Fruit fly (Drosophila melanogaster) whole organism, embryonic: Measurements from ENCODE around the gene ca.

Source experiments
- Asciz ChIP-seq: fragments of 200-800 bp; sonication (Bioruptor generic); optimal IDR thresholded peaks from 2 replicates; lab custom pipeline; 2017; ENCODE audit warnings: missing biosample characterization, mild to moderate bottlenecking, missing genetic modification characterization, missing genetic modification reagents
- B-H1 ChIP-seq: fragments of 200-800 bp; sonication (Bioruptor generic); IDR thresholded peaks from 3 replicates; pipeline ENCODE4 v1.3.6; 2022; ENCODE audit warnings: missing biosample characterization, missing genetic modification characterization
- Bteb2 ChIP-seq: fragments of 200-800 bp; sonication (Bioruptor generic); optimal IDR thresholded peaks from 2 replicates; lab custom pipeline; 2016; ENCODE audit warnings: missing biosample characterization, missing genetic modification characterization
- CG10147 ChIP-seq: fragments of 200-800 bp; sonication (Bioruptor generic); optimal IDR thresholded peaks from 2 replicates; lab custom pipeline; 2019; ENCODE audit warnings: missing biosample characterization, mild to moderate bottlenecking, missing genetic modification characterization, moderate library complexity
- CG11695 ChIP-seq: fragments of 200-800 bp; sonication (Bioruptor generic); IDR thresholded peaks from 3 replicates; pipeline ENCODE4 v1.3.6; 2022; ENCODE audit warnings: missing biosample characterization, missing genetic modification characterization
- CG11696 ChIP-seq: fragments of 200-800 bp; sonication (Bioruptor generic); IDR thresholded peaks from 2 replicates; pipeline ENCODE4 v1.3.6; 2022; ENCODE audit warnings: missing biosample characterization, missing genetic modification characterization
- CG12155 ChIP-seq: fragments of 200-800 bp; sonication (Bioruptor generic); optimal IDR thresholded peaks from 3 replicates; lab custom pipeline; 2016; ENCODE audit warnings: missing biosample characterization, missing genetic modification characterization
- CG15269 ChIP-seq: fragments of 200-800 bp; sonication (Bioruptor generic); optimal IDR thresholded peaks from 2 replicates; lab custom pipeline; 2018; ENCODE audit warnings: missing biosample characterization, mild to moderate bottlenecking, missing genetic modification characterization, moderate library complexity
- CG2120 ChIP-seq: fragments of 200-800 bp; sonication (Bioruptor generic); optimal IDR thresholded peaks from 3 replicates; lab custom pipeline; 2016; ENCODE audit warnings: missing biosample characterization, missing genetic modification characterization
- CG2129 ChIP-seq: fragments of 200-800 bp; sonication (Bioruptor generic); IDR thresholded peaks from 2 replicates; pipeline ENCODE4 v1.3.6; 2022; ENCODE audit warnings: missing biosample characterization, missing genetic modification characterization; ENCODE audit not compliant: partially characterized antibody
- CG30403 ChIP-seq: fragments of 200-800 bp; sonication (Bioruptor generic); optimal IDR thresholded peaks from 3 replicates; lab custom pipeline; 2016; ENCODE audit warnings: missing biosample characterization, missing genetic modification characterization
- CG3065 ChIP-seq: fragments of 200-800 bp; sonication (Bioruptor generic); optimal IDR thresholded peaks from 2 replicates; lab custom pipeline; 2016; ENCODE audit warnings: missing biosample characterization, missing genetic modification characterization
- CG5245 ChIP-seq: fragments of 200-800 bp; sonication (Bioruptor generic); optimal IDR thresholded peaks from 3 replicates; lab custom pipeline; 2016; ENCODE audit warnings: missing biosample characterization, missing genetic modification characterization
- CG7357 ChIP-seq: fragments of 200-800 bp; sonication (Bioruptor generic); IDR thresholded peaks from 3 replicates; pipeline ENCODE4 v1.3.6; 2022; ENCODE audit warnings: missing biosample characterization, missing genetic modification characterization
- CG7372 ChIP-seq: fragments of 200-800 bp; sonication (Bioruptor generic); IDR thresholded peaks from 2 replicates; pipeline ENCODE4 v1.3.6; 2022; ENCODE audit warnings: missing biosample characterization, missing genetic modification characterization
- CG7963 ChIP-seq: fragments of 200-800 bp; sonication (Bioruptor generic); IDR thresholded peaks from 3 replicates; pipeline ENCODE4 v1.3.6; 2022; ENCODE audit warnings: missing biosample characterization, missing genetic modification characterization; ENCODE audit not compliant: partially characterized antibody
- CG7987 ChIP-seq: fragments of 200-800 bp; sonication (Bioruptor generic); optimal IDR thresholded peaks from 2 replicates; lab custom pipeline; 2018; ENCODE audit warnings: missing biosample characterization, mild to moderate bottlenecking, missing genetic modification characterization, moderate library complexity
- D19A ChIP-seq: fragments of 200-800 bp; optimal IDR thresholded peaks from 3 replicates; lab custom pipeline; 2019; ENCODE audit warnings: missing biosample characterization, mild to moderate bottlenecking, missing genetic modification characterization, moderate library complexity
- D19B ChIP-seq: fragments of 200-800 bp; sonication (Bioruptor generic); optimal IDR thresholded peaks from 2 replicates; lab custom pipeline; 2017; ENCODE audit warnings: missing biosample characterization, mild to moderate bottlenecking, missing genetic modification characterization
- Doc2 ChIP-seq: fragments of 200-800 bp; sonication (Bioruptor generic); IDR thresholded peaks from 2 replicates; pipeline ENCODE4 v1.3.6; 2022; ENCODE audit warnings: missing biosample characterization, missing genetic modification characterization
- Drgx ChIP-seq: fragments of 200-800 bp; sonication (Bioruptor generic); IDR thresholded peaks from 2 replicates; pipeline ENCODE4 v1.3.6; 2022; ENCODE audit warnings: missing biosample characterization, missing genetic modification characterization
- Ets65A ChIP-seq: fragments of 200-800 bp; sonication (Bioruptor generic); peaks from one replicate; lab custom pipeline; 2016; ENCODE audit warnings: missing biosample characterization, missing genetic modification characterization
- H15 ChIP-seq: fragments of 200-800 bp; sonication (Bioruptor generic); IDR thresholded peaks from 3 replicates; pipeline ENCODE4 v1.3.6; 2022; ENCODE audit warnings: missing biosample characterization, missing genetic modification characterization
- HLH3B ChIP-seq: fragments of 200-800 bp; sonication (Bioruptor generic); IDR thresholded peaks from 2 replicates; pipeline ENCODE4 v1.3.6; 2022; ENCODE audit warnings: missing biosample characterization, missing genetic modification characterization
- HLH4C ChIP-seq: fragments of 200-800 bp; sonication (Bioruptor generic); IDR thresholded peaks from 3 replicates; pipeline ENCODE4 v1.3.6; 2022; ENCODE audit warnings: missing biosample characterization, missing genetic modification characterization; ENCODE audit not compliant: partially characterized antibody
- Hey ChIP-seq: fragments of 200-800 bp; sonication (Bioruptor generic); optimal IDR thresholded peaks from 3 replicates; lab custom pipeline; 2018; ENCODE audit warnings: missing biosample characterization, mild to moderate bottlenecking, missing genetic modification characterization
- Mad ChIP-seq: fragments of 200-800 bp; sonication (Bioruptor generic); optimal IDR thresholded peaks from 2 replicates; lab custom pipeline; 2016; ENCODE audit warnings: missing biosample characterization, missing genetic modification characterization
- Oaz ChIP-seq: fragments of 200-800 bp; sonication (Bioruptor generic); IDR thresholded peaks from 2 replicates; pipeline ENCODE4 v1.3.6; 2022; ENCODE audit warnings: missing biosample characterization, missing genetic modification characterization
- Rfx ChIP-seq: fragments of 200-800 bp; sonication (Bioruptor generic); IDR thresholded peaks from 2 replicates; pipeline ENCODE4 v1.3.6; 2022; ENCODE audit warnings: missing biosample characterization, missing genetic modification characterization
- Rx ChIP-seq: fragments of 200-800 bp; sonication (Bioruptor generic); IDR thresholded peaks from 2 replicates; pipeline ENCODE4 v1.3.6; 2022; ENCODE audit warnings: missing biosample characterization, missing genetic modification characterization
- ap ChIP-seq: fragments of 200-800 bp; sonication (Bioruptor generic); IDR thresholded peaks from 2 replicates; pipeline ENCODE4 v1.3.6; 2022; ENCODE audit warnings: missing biosample characterization, missing genetic modification characterization
- ato ChIP-seq: fragments of 200-800 bp; sonication (Bioruptor generic); IDR thresholded peaks from 2 replicates; pipeline ENCODE4 v1.3.6; 2022; ENCODE audit warnings: missing biosample characterization, missing genetic modification characterization; ENCODE audit not compliant: partially characterized antibody
- az2 ChIP-seq: fragments of 200-800 bp; sonication (Bioruptor generic); optimal IDR thresholded peaks from 3 replicates; lab custom pipeline; 2016; ENCODE audit warnings: missing biosample characterization, missing genetic modification characterization
- cad ChIP-seq: fragments of >200 bp; optimal IDR thresholded peaks from 2 replicates; lab custom pipeline; 2017; ENCODE audit warnings: missing biosample characterization, missing genetic modification characterization
- cas ChIP-seq: fragments of 200-800 bp; sonication (Bioruptor generic); IDR thresholded peaks from 2 replicates; pipeline ENCODE4 v1.3.6; 2022; ENCODE audit warnings: missing biosample characterization, missing genetic modification characterization
- ems ChIP-seq: fragments of 200-800 bp; sonication (Bioruptor generic); optimal IDR thresholded peaks from 3 replicates; lab custom pipeline; 2016; ENCODE audit warnings: missing biosample characterization, missing genetic modification characterization
- esg ChIP-seq: fragments of 200-800 bp; sonication (Bioruptor generic); conservative IDR thresholded peaks from 2 replicates; pipeline ENCODE4 v1.3.6; 2022; ENCODE audit warnings: missing biosample characterization, missing genetic modification characterization
- fu2 ChIP-seq: fragments of 200-800 bp; sonication (Bioruptor generic); optimal IDR thresholded peaks from 2 replicates; lab custom pipeline; 2016; ENCODE audit warnings: missing biosample characterization, missing genetic modification characterization
- gce ChIP-seq: fragments of 200-800 bp; sonication (Bioruptor generic); IDR thresholded peaks from 3 replicates; pipeline ENCODE4 v1.3.6; 2022; ENCODE audit warnings: missing biosample characterization, missing genetic modification characterization
- hb ChIP-seq: fragments of 200-800 bp; sonication (Bioruptor generic); IDR thresholded peaks from 3 replicates; pipeline ENCODE4 v1.3.6; 2022; ENCODE audit warnings: missing biosample characterization, missing genetic modification characterization; ENCODE audit not compliant: partially characterized antibody
- jigr1 ChIP-seq: fragments of 200-800 bp; sonication (Bioruptor generic); IDR thresholded peaks from 3 replicates; pipeline ENCODE4 v1.3.6; 2022; ENCODE audit warnings: missing biosample characterization, missing genetic modification characterization
- odd ChIP-seq: fragments of 200-800 bp; sonication (Bioruptor generic); optimal IDR thresholded peaks from 2 replicates; lab custom pipeline; 2017; ENCODE audit warnings: missing biosample characterization, mild to moderate bottlenecking, missing genetic modification characterization
- ssp ChIP-seq: fragments of 200-800 bp; sonication (Bioruptor generic); IDR thresholded peaks from 2 replicates; pipeline ENCODE4 v1.3.6; 2022; ENCODE audit warnings: missing biosample characterization, missing genetic modification characterization
- tll ChIP-seq, 2 experiments: fragments of 200-800 bp in 1 of 2; fragments of >200 bp in 1 of 2; sonication (Bioruptor generic) in 1 of 2; optimal IDR thresholded peaks; 2 replicates each; lab custom pipeline; 2017 to 2019; ENCODE audit warnings: missing biosample characterization in 2 of 2, missing genetic modification characterization in 2 of 2, mild to moderate bottlenecking in 1 of 2, moderate library complexity in 1 of 2
- zen ChIP-seq: fragments of 200-800 bp; sonication (Bioruptor generic); optimal IDR thresholded peaks from 3 replicates; lab custom pipeline; 2018; ENCODE audit warnings: missing biosample characterization, mild to moderate bottlenecking, missing genetic modification characterization, moderate library complexity

The ca gene

DNA sequence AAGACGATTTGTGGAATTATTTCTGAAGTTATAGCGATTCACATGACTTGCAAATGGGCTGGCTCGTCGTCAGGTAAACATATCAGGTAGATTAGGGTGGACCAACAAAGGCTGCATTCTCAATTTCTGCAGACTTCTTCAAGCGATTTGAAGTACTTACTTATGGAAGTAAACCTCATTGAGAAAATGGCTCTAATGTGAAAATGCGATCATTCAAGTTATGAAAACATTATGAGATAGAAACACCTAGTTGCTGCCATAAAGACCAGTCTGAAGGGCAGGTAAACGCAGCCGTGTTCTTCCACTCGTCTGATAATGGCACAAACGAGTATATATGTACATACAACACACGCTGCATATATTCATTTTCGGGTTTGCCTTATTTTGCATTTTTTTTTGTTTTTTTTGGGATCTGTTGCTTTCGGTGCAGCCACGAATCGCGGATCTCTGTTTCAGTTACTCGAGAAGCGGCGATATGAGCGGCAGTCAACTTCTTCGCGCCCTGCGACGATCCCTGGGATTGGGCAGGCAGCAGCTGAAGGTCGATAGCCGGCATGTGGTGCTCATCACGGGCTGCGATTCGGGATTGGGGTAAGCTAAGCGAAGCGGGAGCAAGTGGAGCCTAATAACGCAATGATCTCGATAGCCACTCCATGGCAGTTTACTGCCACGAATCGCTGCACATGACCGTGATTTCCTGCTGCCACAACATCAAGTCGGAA lies 12.3 kb upstream of the ca start, which contains the start of gene sro:
Gene sro (plus strand): TSS at position 437 of the 722 bp plus-strand sequence.
- no peak for TF ChIP-seq Drgx (GFP tag; lab: Robert Waterston, UW)
- TF ChIP-seq cas (GFP tag; lab: Robert Waterston, UW): no peak
- no peak for TF ChIP-seq CG7987
- no peak for TF ChIP-seq H15 (GFP tag; lab: Robert Waterston, UW)
- no peak for TF ChIP-seq hb (GFP tag; lab: Robert Waterston, UW)
- no peak for TF ChIP-seq Rx (GFP tag; lab: Robert Waterston, UW)
- no peak for TF ChIP-seq Hey (tag; lab: Kevin White, UChicago)
- peak; percentile 78 for TF ChIP-seq Ets65A (GFP tag; lab: Kevin White, UChicago)
- no peak for TF ChIP-seq CG11695 (GFP tag; lab: Robert Waterston, UW)
- TF ChIP-seq CG11696 (GFP tag; lab: Robert Waterston, UW): no peak
- TF ChIP-seq Mad (GFP tag; lab: Kevin White, UChicago): no peak
- no peak for TF ChIP-seq Doc2 (GFP tag; lab: Robert Waterston, UW)
- no peak for TF ChIP-seq ap
- peak in 1 of 2 experiments; percentile 85 for TF ChIP-seq tll (GFP tag; optimal IDR thresholded peaks at IDR 0.05; lab: Kevin White, UChicago)
- TF ChIP-seq CG5245: no peak
- TF ChIP-seq CG12155 (GFP tag; lab: Kevin White, UChicago): no peak
- TF ChIP-seq ssp (GFP tag; lab: Robert Waterston, UW): no peak
- no peak for TF ChIP-seq CG7372
- no peak for TF ChIP-seq Rfx (GFP tag; lab: Robert Waterston, UW)
- no peak for TF ChIP-seq gce (GFP tag; lab: Robert Waterston, UW)
- no peak for TF ChIP-seq CG3065 (GFP tag; lab: Kevin White, UChicago)
- TF ChIP-seq Asciz (GFP tag; lab: Kevin White, UChicago): no peak
- TF ChIP-seq CG15269 (tag; lab: Kevin White, UChicago): no peak
- TF ChIP-seq D19A: no peak
- TF ChIP-seq Bteb2: no peak
- no peak for TF ChIP-seq Oaz (GFP tag; lab: Robert Waterston, UW)
- no peak for TF ChIP-seq jigr1 (GFP tag; lab: Robert Waterston, UW)
- no peak for TF ChIP-seq HLH3B (GFP tag; lab: Robert Waterston, UW)
- no peak for TF ChIP-seq CG2129 (GFP tag; lab: Robert Waterston, UW)
- TF ChIP-seq cad (GFP tag; lab: Kevin White, UChicago): peak; percentile 54
- no peak for TF ChIP-seq CG7357
- TF ChIP-seq CG10147 (GFP tag; lab: Kevin White, UChicago): no peak
- TF ChIP-seq odd (GFP tag; lab: Kevin White, UChicago): no peak
- TF ChIP-seq HLH4C (GFP tag; lab: Robert Waterston, UW): 0 out of 3 replicates have a peak, but pooled peaks have one; percentile 24
- TF ChIP-seq esg: no peak
- TF ChIP-seq ato (GFP tag; lab: Robert Waterston, UW): no peak
- no peak for TF ChIP-seq az2 (GFP tag; lab: Kevin White, UChicago)
- TF ChIP-seq ems (GFP tag; lab: Kevin White, UChicago): no peak
- no peak for TF ChIP-seq CG2120 (GFP tag; lab: Kevin White, UChicago)
- TF ChIP-seq CG30403 (GFP tag; lab: Kevin White, UChicago): no peak
- TF ChIP-seq B-H1 (GFP tag; lab: Robert Waterston, UW): no peak
- TF ChIP-seq fu2 (GFP tag; lab: Kevin White, UChicago): no peak
- no peak for TF ChIP-seq CG7963 (GFP tag; lab: Robert Waterston, UW)
- peak; percentile 63 for TF ChIP-seq zen (tag; lab: Kevin White, UChicago)
- TF ChIP-seq D19B (GFP tag; lab: Kevin White, UChicago): no peak
